Worm (Caenorhabditis elegans) whole organism, young adult: ENCODE measurements around the gene cya-1.

Source experiments
- F22D6.2 ChIP-seq: sonication (generic microtip); optimal IDR thresholded peaks from 2 replicates; lab custom pipeline; 2016; ENCODE audit warnings: mild to moderate bottlenecking, missing genetic modification characterization, missing compliant biosample characterization
- Y53G8AR.9 ChIP-seq: fragments of 200-800 bp; sonication (Bioruptor generic); conservative IDR thresholded peaks from 2 replicates; pipeline ENCODE4 v1.3.6; 2022; ENCODE audit warnings: missing genetic modification reagents, missing genetic modification characterization, missing compliant biosample characterization
- Y95B8A.8 ChIP-seq: fragments of 200-800 bp; sonication (Bioruptor generic); IDR thresholded peaks from 2 replicates; pipeline ENCODE4 v1.3.6; 2022; ENCODE audit warnings: missing genetic modification reagents, missing genetic modification characterization, missing compliant biosample characterization
- ceh-91 ChIP-seq: fragments of 200-800 bp; sonication (Bioruptor generic); IDR thresholded peaks from 2 replicates; pipeline ENCODE4 v1.3.6; 2022; ENCODE audit warnings: missing genetic modification reagents, missing genetic modification characterization, missing compliant biosample characterization
- him-1 ChIP-seq: sonication (generic microtip); optimal IDR thresholded peaks from 2 replicates; lab custom pipeline; 2016; ENCODE audit warnings: missing genotype, missing genetic modification reagents, missing genetic modification characterization, missing compliant biosample characterization
- pha-4 ChIP-seq: fragments of 150-350 bp; sonication (generic microtip); optimal IDR thresholded peaks from 2 replicates; lab custom pipeline; 2014; ENCODE audit warnings: missing biosample characterization, missing genetic modification reagents, missing genetic modification characterization
- snpc-3.4 ChIP-seq: sonication (generic microtip); optimal IDR thresholded peaks from 2 replicates; lab custom pipeline; 2017; ENCODE audit warnings: missing genetic modification characterization, mild to moderate bottlenecking, missing compliant biosample characterization, antibody characterized with exemption, moderate library complexity, missing genotype, missing genetic modification reagents
- somi-1 ChIP-seq: fragments of 200-800 bp; sonication (Bioruptor generic); optimal IDR thresholded peaks from 2 replicates; lab custom pipeline; 2018; ENCODE audit warnings: mild to moderate bottlenecking, missing genetic modification characterization, missing compliant biosample characterization
- unc-62 ChIP-seq: fragments of 150-350 bp; optimal IDR thresholded peaks from 2 replicates; lab custom pipeline; 2014; ENCODE audit warnings: missing biosample characterization, missing genetic modification reagents, missing genetic modification characterization

DNA sequence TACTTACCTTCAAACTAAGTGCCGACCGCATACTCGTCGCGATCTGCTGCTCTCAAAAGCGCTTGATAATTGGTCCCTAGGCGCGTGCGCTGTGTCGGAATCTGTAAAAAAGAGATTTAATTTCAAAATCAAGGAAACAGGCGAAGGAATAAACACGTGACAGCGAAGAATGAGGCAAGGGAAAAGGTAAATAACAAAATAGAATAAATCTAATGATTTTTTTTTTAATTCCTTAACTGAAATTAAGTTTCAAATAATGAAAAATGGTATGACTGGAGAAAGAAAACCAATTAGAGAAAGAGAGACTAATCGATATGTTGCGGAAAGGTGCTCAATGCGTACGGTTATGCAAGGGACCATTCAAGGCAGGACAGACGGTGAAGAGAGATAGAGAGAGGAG is at the start of gene cya-1:
- no peak for TF ChIP-seq Y95B8A.8
- TF ChIP-seq pha-4 (tag; lab: Kevin White, UChicago), result no peak
- TF ChIP-seq him-1, result no peak
- no peak for TF ChIP-seq Y53G8AR.9
- TF ChIP-seq unc-62 (GFP tag; lab: Kevin White, UChicago), result no peak
- no peak for TF ChIP-seq F22D6.2 (tag; lab: Kevin White, UChicago)
- TF ChIP-seq ceh-91 (GFP tag; lab: Robert Waterston, UW), result no peak
- TF ChIP-seq snpc-3.4 (tag; lab: Kevin White, UChicago), result no peak
- no peak for TF ChIP-seq somi-1 (GFP tag; lab: Kevin White, UChicago)
